Fruit fly (Drosophila melanogaster) whole organism, prepupa: ENCODE data around the gene PK2-R1.

ENCODE experiments used
- Blimp-1 ChIP-seq: fragments of 200-800 bp; sonication (Bioruptor generic); optimal IDR thresholded peaks from 3 replicates; lab custom pipeline; 2017; ENCODE audit warnings: missing biosample characterization, missing genetic modification characterization, mild to moderate bottlenecking, moderate library complexity, missing genetic modification reagents
- CG10631 ChIP-seq: fragments of 200-800 bp; sonication (Bioruptor generic); optimal IDR thresholded peaks from 2 replicates; lab custom pipeline; 2016; ENCODE audit warnings: missing biosample characterization, missing genetic modification characterization
- CG10669 ChIP-seq: fragments of 200-800 bp; sonication (Bioruptor generic); optimal IDR thresholded peaks from 3 replicates; lab custom pipeline; 2018; ENCODE audit warnings: missing biosample characterization, mild to moderate bottlenecking, missing genetic modification characterization, moderate library complexity
- CG11762 ChIP-seq: fragments of 200-800 bp; sonication (Bioruptor generic); optimal IDR thresholded peaks from 3 replicates; lab custom pipeline; 2016; ENCODE audit warnings: missing biosample characterization, missing genetic modification characterization; ENCODE audit not compliant: insufficient read depth
- CG11902 ChIP-seq: fragments of 200-800 bp; sonication (Bioruptor generic); optimal IDR thresholded peaks from 3 replicates; lab custom pipeline; 2016; ENCODE audit warnings: missing biosample characterization, missing genetic modification characterization
- CG15336 ChIP-seq: fragments of 200-800 bp; sonication (Bioruptor generic); IDR thresholded peaks from 2 replicates; pipeline ENCODE4 v1.3.6; 2022; ENCODE audit warnings: missing biosample characterization, missing genetic modification characterization
- CG3032 ChIP-seq: fragments of 200-800 bp; optimal IDR thresholded peaks from 2 replicates; lab custom pipeline; 2019; ENCODE audit warnings: missing biosample characterization, mild to moderate bottlenecking, missing genetic modification characterization, moderate library complexity
- CG31627 ChIP-seq: fragments of 200-800 bp; sonication (Bioruptor generic); optimal IDR thresholded peaks from 3 replicates; lab custom pipeline; 2016; ENCODE audit warnings: missing biosample characterization, missing genetic modification characterization
- CG32006 ChIP-seq: fragments of 200-800 bp; sonication (Bioruptor generic); optimal IDR thresholded peaks from 3 replicates; lab custom pipeline; 2017; ENCODE audit warnings: missing biosample characterization, mild to moderate bottlenecking, missing genetic modification characterization
- CG3919 ChIP-seq: fragments of 200-800 bp; sonication (Bioruptor generic); optimal IDR thresholded peaks from 3 replicates; lab custom pipeline; 2016; ENCODE audit warnings: missing biosample characterization, missing genetic modification characterization
- CG4318 ChIP-seq: fragments of 200-800 bp; sonication (Bioruptor generic); optimal IDR thresholded peaks from 3 replicates; lab custom pipeline; 2017; ENCODE audit warnings: missing biosample characterization, mild to moderate bottlenecking, missing genetic modification characterization
- CG6163 ChIP-seq: fragments of 200-800 bp; sonication (Bioruptor generic); IDR thresholded peaks from 3 replicates; pipeline ENCODE4 v1.3.6; 2022; ENCODE audit warnings: missing biosample characterization, missing genetic modification characterization
- CG6808 ChIP-seq: fragments of 200-800 bp; sonication (Bioruptor generic); optimal IDR thresholded peaks from 3 replicates; lab custom pipeline; 2017; ENCODE audit warnings: missing biosample characterization, missing genetic modification characterization, mild to moderate bottlenecking, moderate library complexity, missing genetic modification reagents
- CG7368 ChIP-seq: fragments of 200-800 bp; sonication (Bioruptor generic); optimal IDR thresholded peaks from 3 replicates; lab custom pipeline; 2016; ENCODE audit warnings: missing biosample characterization, missing genetic modification characterization
- CG8319 ChIP-seq: fragments of 200-800 bp; sonication (Bioruptor generic); optimal IDR thresholded peaks from 3 replicates; lab custom pipeline; 2016; ENCODE audit warnings: missing biosample characterization, missing genetic modification characterization
- CG9139 ChIP-seq: fragments of 200-800 bp; sonication (Bioruptor generic); optimal IDR thresholded peaks from 3 replicates; lab custom pipeline; 2017; ENCODE audit warnings: missing biosample characterization, mild to moderate bottlenecking, missing genetic modification characterization
- Eip78C ChIP-seq: fragments of 200-800 bp; sonication (Bioruptor generic); peaks from one replicate; lab custom pipeline; 2016; ENCODE audit warnings: missing biosample characterization, missing genetic modification characterization
- Ets96B ChIP-seq: fragments of 200-800 bp; optimal IDR thresholded peaks from 2 replicates; lab custom pipeline; 2019; ENCODE audit warnings: missing biosample characterization, mild to moderate bottlenecking, missing genetic modification characterization, moderate library complexity
- Gug ChIP-seq: fragments of 200-800 bp; sonication (Bioruptor generic); IDR thresholded peaks from 2 replicates; pipeline ENCODE4 v1.3.6; 2022; ENCODE audit warnings: missing biosample characterization, missing genetic modification characterization
- Hr39 ChIP-seq: fragments of 200-800 bp; sonication (Bioruptor generic); optimal IDR thresholded peaks from 2 replicates; lab custom pipeline; 2016; ENCODE audit warnings: missing biosample characterization, missing genetic modification characterization
- Hr4 ChIP-seq: fragments of 200-800 bp; sonication (Bioruptor generic); optimal IDR thresholded peaks from 3 replicates; lab custom pipeline; 2016; ENCODE audit warnings: missing biosample characterization, missing genetic modification characterization
- OdsH ChIP-seq: fragments of 200-800 bp; sonication (Bioruptor generic); optimal IDR thresholded peaks from 3 replicates; lab custom pipeline; 2016; ENCODE audit warnings: missing biosample characterization, missing genetic modification characterization
- Smox ChIP-seq: fragments of 200-800 bp; sonication (Bioruptor generic); optimal IDR thresholded peaks from 3 replicates; lab custom pipeline; 2016; ENCODE audit warnings: missing biosample characterization, missing genetic modification characterization
- Sox102F ChIP-seq: fragments of 200-800 bp; sonication (Bioruptor generic); optimal IDR thresholded peaks from 2 replicates; lab custom pipeline; 2016; ENCODE audit warnings: missing biosample characterization, mild to moderate bottlenecking, missing genetic modification characterization
- Sox14 ChIP-seq: fragments of 200-800 bp; sonication (Bioruptor generic); optimal IDR thresholded peaks from 3 replicates; lab custom pipeline; 2016; ENCODE audit warnings: missing biosample characterization, missing genetic modification characterization
- Sox15 ChIP-seq: fragments of 200-800 bp; sonication (Bioruptor generic); optimal IDR thresholded peaks from 3 replicates; lab custom pipeline; 2016; ENCODE audit warnings: missing biosample characterization, missing genetic modification characterization
- acj6 ChIP-seq: fragments of 200-800 bp; sonication (Bioruptor generic); optimal IDR thresholded peaks from 3 replicates; lab custom pipeline; 2016; ENCODE audit warnings: missing biosample characterization, missing genetic modification characterization
- dac ChIP-seq: fragments of 200-800 bp; sonication (Bioruptor generic); optimal IDR thresholded peaks from 2 replicates; lab custom pipeline; 2017; ENCODE audit warnings: missing biosample characterization, mild to moderate bottlenecking, missing genetic modification characterization
- dsx ChIP-seq: fragments of 200-800 bp; optimal IDR thresholded peaks from 3 replicates; lab custom pipeline; 2019; ENCODE audit warnings: missing biosample characterization, mild to moderate bottlenecking, missing genetic modification characterization, moderate library complexity; ENCODE audit not compliant: poor library complexity, severe bottlenecking
- eg ChIP-seq: fragments of 200-800 bp; sonication (Bioruptor generic); IDR thresholded peaks from 3 replicates; pipeline ENCODE4 v1.3.6; 2022; ENCODE audit warnings: missing biosample characterization, missing genetic modification characterization
- esn ChIP-seq: fragments of 200-800 bp; sonication (Bioruptor generic); optimal IDR thresholded peaks from 2 replicates; lab custom pipeline; 2016; ENCODE audit warnings: missing biosample characterization, mild to moderate bottlenecking, missing genetic modification characterization, moderate library complexity
- fd59A ChIP-seq: fragments of 200-800 bp; sonication (Bioruptor generic); optimal IDR thresholded peaks from 2 replicates; lab custom pipeline; 2017; ENCODE audit warnings: missing biosample characterization, mild to moderate bottlenecking, missing genetic modification characterization, missing genetic modification reagents
- fd85E ChIP-seq: fragments of 200-800 bp; sonication (Bioruptor generic); optimal IDR thresholded peaks from 3 replicates; lab custom pipeline; 2016; ENCODE audit warnings: missing biosample characterization, missing genetic modification characterization
- fkh ChIP-seq: fragments of 200-800 bp; sonication (Bioruptor generic); optimal IDR thresholded peaks from 3 replicates; lab custom pipeline; 2017; ENCODE audit warnings: missing biosample characterization, mild to moderate bottlenecking, missing genetic modification characterization, moderate library complexity
- net ChIP-seq: fragments of 200-800 bp; sonication (Bioruptor generic); optimal IDR thresholded peaks from 3 replicates; lab custom pipeline; 2016; ENCODE audit warnings: missing biosample characterization, missing genetic modification characterization
- pdm3 ChIP-seq: fragments of 200-800 bp; sonication (Bioruptor generic); optimal IDR thresholded peaks from 3 replicates; lab custom pipeline; 2016; ENCODE audit warnings: missing biosample characterization, missing genetic modification characterization
- salr ChIP-seq, 2 experiments: fragments of 200-800 bp; sonication (Bioruptor generic); optimal IDR thresholded peaks; 3 replicates each; lab custom pipeline; 2016 to 2018; ENCODE audit warnings: missing biosample characterization in 2 of 2, missing genetic modification characterization in 2 of 2, mild to moderate bottlenecking in 1 of 2
- spab ChIP-seq: fragments of 200-800 bp; sonication (Bioruptor generic); optimal IDR thresholded peaks from 2 replicates; lab custom pipeline; 2017; ENCODE audit warnings: missing biosample characterization, mild to moderate bottlenecking, missing genetic modification characterization, missing genetic modification reagents
- topi ChIP-seq: fragments of 200-800 bp; sonication (Bioruptor generic); optimal IDR thresholded peaks from 3 replicates; lab custom pipeline; 2016; ENCODE audit warnings: missing biosample characterization, missing genetic modification characterization
- vri ChIP-seq: fragments of 200-800 bp; sonication (Bioruptor generic); optimal IDR thresholded peaks from 3 replicates; lab custom pipeline; 2016; ENCODE audit warnings: missing biosample characterization, mild to moderate bottlenecking, missing genetic modification characterization

PK2-R1 gene

DNA sequence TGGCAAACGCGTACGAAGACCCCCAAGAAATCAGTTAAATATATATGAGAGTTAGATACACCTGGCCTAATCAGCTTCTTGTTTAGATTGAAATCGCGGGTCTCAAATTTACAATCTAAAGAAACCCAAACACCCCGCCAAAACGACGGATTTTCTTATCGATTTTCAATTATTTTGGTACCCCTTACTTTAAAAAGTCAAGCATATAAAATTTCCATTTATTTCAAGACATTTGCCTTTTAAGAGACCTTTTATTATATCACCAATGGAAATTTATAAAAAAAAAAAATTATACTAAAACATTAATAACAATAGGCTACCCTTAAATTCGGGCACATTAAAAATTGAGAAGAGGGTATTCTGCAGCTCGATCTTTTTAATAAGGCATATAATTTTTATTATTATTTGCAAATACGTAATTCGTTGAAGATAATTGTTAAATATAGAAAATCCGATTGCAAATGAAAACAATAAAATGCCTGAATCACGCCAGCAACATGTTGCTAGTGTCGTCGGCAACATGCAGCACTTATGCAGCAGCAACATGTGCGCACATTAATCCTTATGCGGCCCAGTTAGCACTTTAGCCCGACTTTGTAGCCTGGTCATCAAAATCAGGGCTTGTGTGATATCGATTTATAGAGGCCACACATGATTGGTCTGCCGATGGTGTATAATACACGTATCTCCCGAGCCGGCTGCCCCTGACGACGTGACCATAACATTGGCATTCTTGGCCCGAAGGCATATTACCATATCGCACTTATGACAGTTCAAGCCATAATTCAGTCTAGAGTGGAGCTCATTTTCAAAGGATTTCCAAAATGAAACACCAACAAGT lies 33.9 kb downstream of the PK2-R1 start, which contains the start of the genes Lip3 and CG34309 (continued):
- peak; percentile 39 for TF ChIP-seq acj6 (GFP tag; lab: Kevin White, UChicago)
- TF ChIP-seq, all 60 proteins: peak for 20

DNA sequence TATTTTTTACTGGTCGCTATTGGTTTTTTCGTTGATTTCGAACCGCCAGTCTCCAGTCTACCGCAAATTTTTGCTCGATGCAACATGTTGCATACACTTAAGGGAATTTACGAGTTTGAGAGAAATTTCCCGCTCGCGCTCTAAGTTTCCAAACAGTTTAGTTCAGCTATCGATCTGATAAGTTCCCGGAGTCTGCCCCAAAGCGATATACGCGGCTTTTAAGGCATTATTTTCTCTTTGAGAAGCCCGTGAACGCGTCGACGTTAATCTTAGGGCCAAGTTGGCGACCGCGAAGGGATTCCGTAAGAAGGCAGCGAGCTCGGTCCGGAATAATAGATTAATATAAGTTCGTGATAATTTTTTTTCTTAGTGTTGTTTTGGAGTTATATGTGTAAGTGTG lies 36.8 kb downstream of the PK2-R1 start:
- TF ChIP-seq esn (GFP tag; lab: Kevin White, UChicago) = peak; percentile 15
- peak; percentile 24 for TF ChIP-seq CG10669 (GFP tag; lab: Kevin White, UChicago)
- no peak for TF ChIP-seq Blimp-1 (GFP tag; lab: Kevin White, UChicago)
- TF ChIP-seq CG6163 (GFP tag; lab: Robert Waterston, UW) = 0 out of 3 replicates have a peak, but pooled peaks have one; percentile 22
- peak; percentile 24 for TF ChIP-seq Ets96B (tag; lab: Kevin White, UChicago)
- TF ChIP-seq salr (GFP tag; optimal IDR thresholded peaks at IDR 0.05; lab: Kevin White, UChicago) = no peak

DNA sequence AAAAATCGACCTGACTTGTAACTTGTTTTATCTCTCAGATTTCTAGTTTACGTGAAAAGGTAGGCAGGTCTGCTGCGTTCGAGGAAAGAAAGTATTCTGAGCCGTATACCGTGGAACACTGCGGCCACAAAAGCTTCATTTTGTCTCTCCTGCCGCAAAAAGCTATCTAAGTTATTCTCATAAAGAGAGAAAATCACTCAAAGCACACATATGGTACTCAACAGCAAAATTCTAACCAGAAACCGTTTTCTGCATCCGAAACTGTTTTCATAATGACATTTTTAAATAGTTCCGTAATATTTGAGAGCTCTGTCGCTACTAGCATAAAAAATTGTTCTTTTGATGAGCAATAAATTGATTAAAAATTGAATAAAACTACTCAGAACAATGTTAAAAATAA lies 41.5 kb downstream of the PK2-R1 start, which contains the start of the genes CG9813 and CG8870:
Gene CG9813 (minus strand): TSS at position 101 of the 400 bp plus-strand sequence.
Gene CG8870 (plus strand): TSS at position 168 of the 400 bp plus-strand sequence.
- TF ChIP-seq CG4318 (no peak), Sox15 (GFP tag; lab: Kevin White, UChicago) (no peak), Ets96B (tag; lab: Kevin White, UChicago) (no peak), Gug (GFP tag; lab: Robert Waterston, UW) (no peak), Eip78C (GFP tag; lab: Kevin White, UChicago) (no peak), Sox102F (no peak), CG31627 (GFP tag; lab: Kevin White, UChicago) (no peak), CG15336 (GFP tag; lab: Robert Waterston, UW) (no peak), CG8319 (GFP tag; lab: Kevin White, UChicago) (no peak), CG3032 (tag; lab: Kevin White, UChicago) (no peak), spab (GFP tag; lab: Kevin White, UChicago) (no peak), CG6163 (GFP tag; lab: Robert Waterston, UW) (no peak), Hr4 (GFP tag; lab: Kevin White, UChicago) (no peak), CG3919 (GFP tag; lab: Kevin White, UChicago) (no peak), pdm3 (no peak), OdsH (GFP tag; lab: Kevin White, UChicago) (no peak), Hr39 (GFP tag; lab: Kevin White, UChicago) (no peak), vri (GFP tag; lab: Kevin White, UChicago) (no peak)

DNA sequence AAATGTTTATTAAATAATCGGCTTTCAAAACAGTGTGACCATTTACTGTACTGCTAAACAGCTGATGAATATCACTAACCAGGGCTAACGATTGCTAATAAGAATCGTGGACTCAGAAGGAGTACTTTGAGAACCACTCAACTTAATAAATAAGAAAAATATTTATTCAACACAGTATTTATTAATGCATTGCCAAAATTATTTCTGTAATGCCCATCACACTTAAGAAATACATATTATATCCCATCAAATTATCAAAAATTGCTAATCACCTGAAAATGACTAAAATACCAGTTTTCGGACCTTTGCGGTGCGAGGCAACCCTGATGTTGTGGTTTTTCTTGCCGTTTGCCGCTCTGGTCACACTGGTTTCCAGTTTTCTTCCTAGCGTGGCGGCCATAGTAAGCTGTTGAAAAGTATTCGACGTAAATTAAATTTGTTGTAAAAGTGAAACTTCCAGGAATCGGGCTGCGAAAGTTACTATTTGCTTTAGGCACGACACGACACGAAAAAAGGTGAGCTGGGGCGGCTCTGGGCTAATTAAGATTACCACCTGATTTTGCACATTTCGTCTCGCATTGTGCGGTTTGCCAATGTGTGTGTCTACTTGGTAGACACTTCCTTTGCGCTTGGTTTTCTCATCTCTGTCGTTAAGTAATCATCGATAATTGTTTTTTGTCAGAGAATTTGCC lies 43.8 kb downstream of the PK2-R1 start, which contains the start of the genes mRpS21 and Droj2:
Gene mRpS21 (minus strand): TSS at position 66 of the 692 bp plus-strand sequence.
Gene Droj2 (plus strand): TSS at position 363 of the 692 bp plus-strand sequence.
- TF ChIP-seq vri (GFP tag; lab: Kevin White, UChicago) (peak; percentile 70), CG10669 (GFP tag; lab: Kevin White, UChicago) (no peak), pdm3 (no peak), eg (GFP tag; lab: Robert Waterston, UW) (peak; percentile 48; the same call in 2 of the 3 replicates), CG9139 (peak; percentile 12), Sox14 (GFP tag; lab: Kevin White, UChicago) (peak; percentile 17), dac (GFP tag; lab: Kevin White, UChicago) (no peak), CG4318 (no peak), CG10631 (no peak), fd85E (GFP tag; lab: Kevin White, UChicago) (no peak), CG6808 (GFP tag; lab: Kevin White, UChicago) (peak; percentile 38), CG3032 (tag; lab: Kevin White, UChicago) (peak; percentile 54), acj6 (GFP tag; lab: Kevin White, UChicago) (peak; percentile 29), CG15336 (GFP tag; lab: Robert Waterston, UW) (no peak), Sox15 (GFP tag; lab: Kevin White, UChicago) (peak; percentile 30), net (GFP tag; lab: Kevin White, UChicago) (no peak), OdsH (GFP tag; lab: Kevin White, UChicago) (peak; percentile 35), Smox (GFP tag; lab: Kevin White, UChicago) (peak; percentile 57), topi (GFP tag; lab: Kevin White, UChicago) (peak; percentile 3), CG11762 (GFP tag; lab: Kevin White, UChicago) (no peak), dsx (GFP tag; lab: Kevin White, UChicago) (no peak), Sox102F (peak; percentile 13), CG11902 (no peak), fkh (GFP tag; lab: Kevin White, UChicago) (no peak), Blimp-1 (GFP tag; lab: Kevin White, UChicago) (no peak), CG7368 (GFP tag; lab: Kevin White, UChicago) (no peak), CG32006 (GFP tag; lab: Kevin White, UChicago) (no peak), fd59A (GFP tag; lab: Kevin White, UChicago) (no peak)
